Worm (Caenorhabditis elegans) whole organism, mixed stage, embryonic: Measurements from ENCODE around the gene C33D9.13.

Experiments
- blmp-1 ChIP-seq: fragments of 150-350 bp; optimal IDR thresholded peaks from 2 replicates; lab custom pipeline; 2014; ENCODE audit warnings: missing biosample characterization, missing genetic modification characterization
- ceh-39 ChIP-seq: fragments of 150-350 bp; optimal IDR thresholded peaks from 2 replicates; lab custom pipeline; 2014; ENCODE audit warnings: missing biosample characterization, missing genetic modification characterization
- drap-1 ChIP-seq: fragments of 200-800 bp; sonication (Bioruptor generic); optimal IDR thresholded peaks from 3 replicates; lab custom pipeline; 2018; ENCODE audit warnings: mild to moderate bottlenecking, missing genetic modification characterization, missing compliant biosample characterization
- nhr-237 ChIP-seq: fragments of 150-350 bp; optimal IDR thresholded peaks from 2 replicates; lab custom pipeline; 2014; ENCODE audit warnings: missing biosample characterization, missing genetic modification characterization
- unc-39 ChIP-seq: fragments of 150-350 bp; optimal IDR thresholded peaks from 2 replicates; lab custom pipeline; 2014; ENCODE audit warnings: missing biosample characterization, missing genetic modification characterization
- unc-62 ChIP-seq: fragments of 150-350 bp; optimal IDR thresholded peaks from 2 replicates; lab custom pipeline; 2014; ENCODE audit warnings: missing biosample characterization, missing genetic modification reagents, missing genetic modification characterization

- TF ChIP-seq blmp-1 = no peak
- TF ChIP-seq ceh-39 = no peak
- no peak for TF ChIP-seq unc-39 (tag; lab: Kevin White, UChicago)
- TF ChIP-seq nhr-237 (tag; lab: Kevin White, UChicago) = no peak
- TF ChIP-seq drap-1 = no peak
- no peak for TF ChIP-seq unc-62 (GFP tag; lab: Kevin White, UChicago)
These were observed 20.5 kb downstream of the C33D9.13 start, which contains the start of gene cdc-50.B for ce11 chrIV:8764567-8764966.
